Worm (Caenorhabditis elegans) whole organism, L4 larva: Measurements from ENCODE around the gene EEED8.4.

ENCODE experiments used
- F26F4.8 ChIP-seq: fragments of 200-800 bp; sonication (Bioruptor generic); conservative IDR thresholded peaks from 2 replicates; pipeline ENCODE4 v1.3.6; 2022; ENCODE audit warnings: missing genetic modification characterization, missing compliant biosample characterization
- R02D3.7 ChIP-seq: fragments of 150-350 bp; sonication (generic microtip); optimal IDR thresholded peaks from 3 replicates; lab custom pipeline; 2014; ENCODE audit warnings: missing biosample characterization, missing genetic modification characterization
- ama-1 ChIP-seq: fragments of 150-350 bp; optimal IDR thresholded peaks from 2 replicates; lab custom pipeline; 2014; ENCODE audit warnings: inconsistent platforms, mixed read lengths
- ctbp-1 ChIP-seq: fragments of 200-800 bp; sonication (Bioruptor generic); IDR thresholded peaks from 2 replicates; pipeline ENCODE4 v1.3.6; 2022; ENCODE audit warnings: missing genetic modification reagents, missing genetic modification characterization, missing compliant biosample characterization
- dpl-1 ChIP-seq: fragments of 150-350 bp; optimal IDR thresholded peaks from 2 replicates; lab custom pipeline; 2014; ENCODE audit warnings: missing biosample characterization, missing genetic modification reagents, missing genetic modification characterization
- lin-38 ChIP-seq: fragments of 200-800 bp; sonication (Bioruptor generic); IDR thresholded peaks from 2 replicates; pipeline ENCODE4 v1.3.6; 2022; ENCODE audit warnings: missing genetic modification reagents, missing genetic modification characterization, missing compliant biosample characterization
- mes-2 ChIP-seq: sonication (generic microtip); optimal IDR thresholded peaks from 2 replicates; lab custom pipeline; 2016; ENCODE audit warnings: missing genotype, mild to moderate bottlenecking, missing genetic modification characterization, missing compliant biosample characterization; ENCODE audit not compliant: poor library complexity, severe bottlenecking
- nhr-11 ChIP-seq: fragments of 150-350 bp; optimal IDR thresholded peaks from 2 replicates; lab custom pipeline; 2014; ENCODE audit warnings: missing biosample characterization, missing genetic modification characterization
- pha-4 ChIP-seq, 2 experiments: fragments of 150-350 bp in 1 of 2; fragments of 200-800 bp in 1 of 2; sonication (Bioruptor generic) in 1 of 2; IDR thresholded peaks in 1 of 2; optimal IDR thresholded peaks in 1 of 2; 2 replicates each; pipeline versions ENCODE4 v1.3.6 to Lab custom; 2014 to 2022; ENCODE audit warnings: missing genetic modification characterization in 2 of 2, missing genetic modification reagents in 2 of 2, missing biosample characterization in 1 of 2, missing compliant biosample characterization in 1 of 2
- pqm-1 ChIP-seq: sonication (generic microtip); optimal IDR thresholded peaks from 2 replicates; lab custom pipeline; 2017; ENCODE audit warnings: missing biosample characterization, missing genetic modification characterization
- unc-39 ChIP-seq: sonication (generic microtip); optimal IDR thresholded peaks from 2 replicates; lab custom pipeline; 2017; ENCODE audit warnings: missing biosample characterization, missing genetic modification characterization
- zag-1 ChIP-seq: fragments of 150-350 bp; optimal IDR thresholded peaks from 2 replicates; lab custom pipeline; 2014; ENCODE audit warnings: missing biosample characterization, missing genetic modification characterization

ce11 chrII:5426054-5426453 lies 16.9 kb downstream of the EEED8.4 start:
- TF ChIP-seq pqm-1 = peak; percentile 58
- peak; percentile 41 for TF ChIP-seq mes-2 (tag; lab: Kevin White, UChicago)
- peak; percentile 16 for TF ChIP-seq dpl-1 (GFP tag; lab: Kevin White, UChicago)
- no peak for TF ChIP-seq R02D3.7 (tag; lab: Kevin White, UChicago)
- TF ChIP-seq nhr-11 = no peak
- TF ChIP-seq lin-38 = 0 out of 2 replicates have a peak, but pooled peaks have one; percentile 9
- TF ChIP-seq F26F4.8 = no peak
- no peak for TF ChIP-seq zag-1 (tag; lab: Kevin White, UChicago)
- TF ChIP-seq ama-1 (lab: Kevin White, UChicago) = no peak
- TF ChIP-seq unc-39 = no peak
- no peak for TF ChIP-seq ctbp-1 (GFP tag; lab: Robert Waterston, UW)
- peak; percentile 55 for TF ChIP-seq pha-4 (GFP tag; IDR thresholded peaks at IDR 0.05; lab: Robert Waterston, UW)
- TF ChIP-seq pha-4 (tag; optimal IDR thresholded peaks at IDR 0.05; lab: Kevin White, UChicago) = peak; percentile 76
